Fruit fly (Drosophila melanogaster): ENCODE data around the gene Gr61a.

DNA sequence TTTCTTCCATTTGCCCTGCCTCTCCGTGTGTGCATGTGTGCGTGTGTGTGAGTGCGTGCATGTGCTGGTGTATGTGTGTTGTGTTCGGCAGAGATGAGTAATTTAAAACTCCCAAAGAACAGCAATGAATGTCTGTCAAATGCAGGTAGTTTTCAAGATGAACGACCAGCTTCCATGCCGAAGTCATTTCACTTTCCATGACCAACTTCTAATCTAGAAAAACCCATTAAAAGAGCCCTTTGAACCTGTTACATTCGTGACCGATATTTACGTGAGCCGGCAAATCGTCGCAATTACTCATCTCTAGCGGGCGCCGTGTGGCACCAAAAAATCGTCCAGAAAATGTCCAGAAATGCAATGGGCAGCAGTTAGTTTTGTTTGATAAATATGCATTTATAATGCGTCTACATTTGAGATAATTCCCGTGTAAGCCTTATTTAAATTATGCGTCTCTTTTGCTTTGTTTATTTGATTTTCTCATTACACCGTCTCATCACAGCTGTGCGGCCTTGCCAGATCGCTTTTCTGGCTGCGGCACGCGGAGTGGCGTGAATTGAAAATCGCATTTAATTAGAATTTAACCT is 31.2 kb downstream of the Gr61a start:
- TF ChIP-seq fkh (GFP tag; optimal IDR thresholded peaks at IDR 0.05) (peak; percentile 60), achi (GFP tag; optimal IDR thresholded peaks at IDR 0.05) (peak; percentile 67), CG3919 (GFP tag; optimal IDR thresholded peaks at IDR 0.05) (peak; percentile 54), net (GFP tag; optimal IDR thresholded peaks at IDR 0.05) (peak; percentile 30), Eip93F (GFP tag; optimal IDR thresholded peaks at IDR 0.05) (no peak), spab (GFP tag; optimal IDR thresholded peaks at IDR 0.05) (no peak), Gug (GFP tag; IDR thresholded peaks at IDR 0.05) (peak; percentile 32; the same call in 1 of the 2 replicates)

Measured in whole organism, prepupa.